Worm (Caenorhabditis elegans) whole organism, L1 larva: ENCODE results near the gene pqn-57.
A peak's percentile ranks its signal among the peaks of the same experiment; 100 is the strongest.

Source experiments
- C34B4.2 ChIP-seq: sonication (generic microtip); optimal IDR thresholded peaks from 2 replicates; lab custom pipeline; 2017; ENCODE audit warnings: mild to moderate bottlenecking, missing genetic modification characterization, missing compliant biosample characterization
- F16B12.6 ChIP-seq: fragments of 150-350 bp; optimal IDR thresholded peaks from 2 replicates; lab custom pipeline; 2014; ENCODE audit warnings: missing biosample characterization, missing genetic modification characterization
- aha-1 ChIP-seq: fragments of 150-350 bp; optimal IDR thresholded peaks from 2 replicates; lab custom pipeline; 2014; ENCODE audit warnings: missing biosample characterization, missing genetic modification characterization
- alr-1 ChIP-seq: fragments of 200-800 bp; sonication (Bioruptor generic); optimal IDR thresholded peaks from 2 replicates; lab custom pipeline; 2018; ENCODE audit warnings: borderline replicate concordance, mild to moderate bottlenecking, missing genetic modification characterization, missing compliant biosample characterization
- aly-2 ChIP-seq: fragments of 150-350 bp; optimal IDR thresholded peaks from 2 replicates; lab custom pipeline; 2014; ENCODE audit warnings: missing biosample characterization, missing genetic modification characterization
- ama-1 ChIP-seq: fragments of 150-350 bp; optimal IDR thresholded peaks from 2 replicates; lab custom pipeline; 2014
- blmp-1 ChIP-seq: fragments of 150-350 bp; optimal IDR thresholded peaks from 2 replicates; lab custom pipeline; 2014; ENCODE audit warnings: missing biosample characterization, missing genetic modification characterization
- ceh-82 ChIP-seq, 3 experiments: fragments of 150-350 bp in 1 of 3; sonication (generic microtip) in 2 of 3; optimal IDR thresholded peaks; 2 replicates each; lab custom pipeline; 2014 to 2017; ENCODE audit warnings: missing biosample characterization in 3 of 3, missing genetic modification characterization in 3 of 3
- ceh-88 ChIP-seq: fragments of 200-800 bp; sonication (Bioruptor generic); IDR thresholded peaks from 2 replicates; pipeline ENCODE4 v1.3.6; 2022; ENCODE audit warnings: missing genetic modification characterization, missing compliant biosample characterization
- ces-1 ChIP-seq: fragments of 150-350 bp; optimal IDR thresholded peaks from 2 replicates; lab custom pipeline; 2014; ENCODE audit warnings: missing biosample characterization, missing genetic modification reagents, missing genetic modification characterization
- dpl-1 ChIP-seq, 3 experiments: fragments of 150-350 bp in 2 of 3; sonication (generic microtip) in 1 of 3; optimal IDR thresholded peaks; 2 replicates each; lab custom pipeline; 2014 to 2017; ENCODE audit warnings: missing biosample characterization in 3 of 3, missing genetic modification characterization in 3 of 3, missing genetic modification reagents in 3 of 3
- efl-1 ChIP-seq, 4 experiments: fragments of 150-350 bp; optimal IDR thresholded peaks in 3 of 4; peaks in 1 of 4; 1 replicate in 1 of 4; 2 replicates in 3 of 4; lab custom pipeline; 2014; ENCODE audit warnings: missing biosample characterization in 2 of 4, missing genetic modification characterization in 2 of 4, missing genetic modification reagents in 2 of 4
- egl-13 ChIP-seq: sonication (generic microtip); optimal IDR thresholded peaks from 2 replicates; lab custom pipeline; 2016; ENCODE audit warnings: missing genotype, missing genetic modification reagents, missing genetic modification characterization, missing compliant biosample characterization
- elt-2 ChIP-seq: sonication (generic microtip); optimal IDR thresholded peaks from 2 replicates; lab custom pipeline; 2016; ENCODE audit warnings: missing genetic modification characterization, mild to moderate bottlenecking, inconsistent platforms, missing compliant biosample characterization, missing genetic modification reagents
- elt-3 ChIP-seq, 6 experiments: fragments of 150-350 bp in 1 of 6; sonication (generic microtip); optimal IDR thresholded peaks; 2 replicates each; lab custom pipeline; 2017 to 2018; ENCODE audit warnings: missing biosample characterization in 6 of 6, missing genetic modification characterization in 6 of 6, inconsistent platforms in 1 of 6
- ets-5 ChIP-seq: fragments of 200-800 bp; sonication (Bioruptor generic); IDR thresholded peaks from 2 replicates; pipeline ENCODE4 v1.3.6; 2022; ENCODE audit warnings: missing genetic modification characterization, missing compliant biosample characterization
- fkh-10 ChIP-seq: sonication (generic microtip); optimal IDR thresholded peaks from 2 replicates; lab custom pipeline; 2017; ENCODE audit warnings: missing biosample characterization, missing genetic modification reagents, missing genetic modification characterization
- fos-1 ChIP-seq: fragments of 150-350 bp; optimal IDR thresholded peaks from 2 replicates; lab custom pipeline; 2014; ENCODE audit warnings: missing biosample characterization, missing genetic modification characterization
- isw-1 ChIP-seq: fragments of 200-800 bp; sonication (Bioruptor generic); IDR thresholded peaks from 2 replicates; pipeline ENCODE4 v1.3.6; 2022; ENCODE audit warnings: missing genetic modification characterization, missing compliant biosample characterization
- jun-1 ChIP-seq: fragments of 150-350 bp; optimal IDR thresholded peaks from 2 replicates; lab custom pipeline; 2014; ENCODE audit warnings: missing biosample characterization, missing genetic modification reagents, missing genetic modification characterization
- lin-13 ChIP-seq: fragments of 150-350 bp; optimal IDR thresholded peaks from 2 replicates; lab custom pipeline; 2014; ENCODE audit warnings: missing biosample characterization, missing genetic modification reagents, missing genetic modification characterization
- lin-14 ChIP-seq: fragments of 200-800 bp; sonication (Bioruptor generic); optimal IDR thresholded peaks from 2 replicates; lab custom pipeline; 2018; ENCODE audit warnings: mild to moderate bottlenecking, missing genetic modification characterization, moderate library complexity, missing compliant biosample characterization
- lin-15B ChIP-seq: fragments of 150-350 bp; sonication (generic microtip); optimal IDR thresholded peaks from 3 replicates; lab custom pipeline; 2014; ENCODE audit warnings: missing biosample characterization, missing genetic modification characterization
- lin-35 ChIP-seq, 2 experiments: fragments of 150-350 bp; optimal IDR thresholded peaks; 2 replicates each; lab custom pipeline; 2014; ENCODE audit warnings: missing biosample characterization in 2 of 2, missing genetic modification characterization in 2 of 2, missing genetic modification reagents in 2 of 2
- lin-39 ChIP-seq: fragments of 150-350 bp; optimal IDR thresholded peaks from 2 replicates; lab custom pipeline; 2014; ENCODE audit warnings: missing biosample characterization, missing genetic modification reagents, missing genetic modification characterization
- mab-9 ChIP-seq: fragments of 200-800 bp; sonication (Bioruptor generic); IDR thresholded peaks from 2 replicates; pipeline ENCODE4 v1.3.6; 2022; ENCODE audit warnings: missing genetic modification reagents, missing genetic modification characterization, missing compliant biosample characterization
- mdl-1 ChIP-seq, 2 experiments: fragments of 150-350 bp; optimal IDR thresholded peaks; 2 replicates each; lab custom pipeline; 2014 to 2017; ENCODE audit warnings: missing biosample characterization in 2 of 2, missing genetic modification characterization in 2 of 2, inconsistent platforms in 1 of 2
- mef-2 ChIP-seq: fragments of 150-350 bp; optimal IDR thresholded peaks from 2 replicates; lab custom pipeline; 2014; ENCODE audit warnings: missing biosample characterization, missing genetic modification characterization
- mep-1 ChIP-seq: fragments of 150-350 bp; optimal IDR thresholded peaks from 2 replicates; lab custom pipeline; 2014; ENCODE audit warnings: missing biosample characterization, missing genetic modification characterization
- nhr-19 ChIP-seq: fragments of 200-800 bp; sonication (Bioruptor generic); conservative IDR thresholded peaks from 2 replicates; pipeline ENCODE4 v1.3.6; 2022; ENCODE audit warnings: missing genetic modification characterization, missing compliant biosample characterization
- nhr-28 ChIP-seq: fragments of 150-350 bp; optimal IDR thresholded peaks from 2 replicates; lab custom pipeline; 2014; ENCODE audit warnings: missing biosample characterization, missing genetic modification characterization
- nhr-47 ChIP-seq: sonication (generic microtip); optimal IDR thresholded peaks from 2 replicates; lab custom pipeline; 2016; ENCODE audit warnings: mild to moderate bottlenecking, missing genetic modification characterization, moderate library complexity, missing compliant biosample characterization
- nhr-76 ChIP-seq: sonication (generic microtip); optimal IDR thresholded peaks from 2 replicates; lab custom pipeline; 2017; ENCODE audit warnings: missing biosample characterization, missing genetic modification characterization
- nhr-84 ChIP-seq: sonication (generic microtip); optimal IDR thresholded peaks from 2 replicates; lab custom pipeline; 2017; ENCODE audit warnings: missing biosample characterization, missing genetic modification characterization
- nhr-85 ChIP-seq: sonication (generic microtip); peaks from one replicate; lab custom pipeline; 2016; ENCODE audit warnings: missing genetic modification characterization, inconsistent platforms, missing compliant biosample characterization
- nhr-90 ChIP-seq: sonication (generic microtip); optimal IDR thresholded peaks from 2 replicates; lab custom pipeline; 2016; ENCODE audit warnings: mild to moderate bottlenecking, missing genetic modification characterization, missing compliant biosample characterization; ENCODE audit not compliant: poor library complexity
- pax-3 ChIP-seq: fragments of 200-800 bp; sonication (Bioruptor generic); optimal IDR thresholded peaks from 2 replicates; lab custom pipeline; 2018; ENCODE audit warnings: mild to moderate bottlenecking, missing genetic modification characterization, moderate library complexity, missing compliant biosample characterization
- pqm-1 ChIP-seq: sonication (generic microtip); optimal IDR thresholded peaks from 3 replicates; lab custom pipeline; 2017; ENCODE audit warnings: missing biosample characterization, missing genetic modification characterization
- rnt-1 ChIP-seq: sonication (generic microtip); optimal IDR thresholded peaks from 2 replicates; lab custom pipeline; 2016; ENCODE audit warnings: mild to moderate bottlenecking, missing genetic modification characterization, moderate library complexity, missing compliant biosample characterization
- snpc-4 ChIP-seq: fragments of 150-350 bp; optimal IDR thresholded peaks from 2 replicates; lab custom pipeline; 2014; ENCODE audit warnings: missing biosample characterization, missing genetic modification characterization
- snu-23 ChIP-seq: sonication (generic microtip); optimal IDR thresholded peaks from 2 replicates; lab custom pipeline; 2016; ENCODE audit warnings: missing genetic modification characterization, missing compliant biosample characterization
- tbx-2 ChIP-seq: sonication (generic microtip); optimal IDR thresholded peaks from 2 replicates; lab custom pipeline; 2016; ENCODE audit warnings: missing genetic modification characterization, missing compliant biosample characterization
- unc-62 ChIP-seq: fragments of 150-350 bp; optimal IDR thresholded peaks from 2 replicates; lab custom pipeline; 2014; ENCODE audit warnings: missing biosample characterization, missing genetic modification reagents, missing genetic modification characterization
- unc-86 ChIP-seq: sonication (generic microtip); optimal IDR thresholded peaks from 2 replicates; lab custom pipeline; 2016; ENCODE audit warnings: missing genetic modification characterization, missing compliant biosample characterization
- vab-15 ChIP-seq: sonication (generic microtip); optimal IDR thresholded peaks from 2 replicates; lab custom pipeline; 2017; ENCODE audit warnings: missing genotype, mild to moderate bottlenecking, missing genetic modification characterization, missing compliant biosample characterization
- xbp-1 ChIP-seq: sonication (generic microtip); optimal IDR thresholded peaks from 2 replicates; lab custom pipeline; 2016; ENCODE audit warnings: missing genetic modification characterization, missing compliant biosample characterization
- zag-1 ChIP-seq: fragments of 150-350 bp; optimal IDR thresholded peaks from 2 replicates; lab custom pipeline; 2014; ENCODE audit warnings: missing biosample characterization, missing genetic modification characterization
- ztf-4 ChIP-seq: fragments of 150-350 bp; optimal IDR thresholded peaks from 2 replicates; lab custom pipeline; 2014; ENCODE audit warnings: missing biosample characterization, missing genetic modification characterization

pqn-57 gene

DNA sequence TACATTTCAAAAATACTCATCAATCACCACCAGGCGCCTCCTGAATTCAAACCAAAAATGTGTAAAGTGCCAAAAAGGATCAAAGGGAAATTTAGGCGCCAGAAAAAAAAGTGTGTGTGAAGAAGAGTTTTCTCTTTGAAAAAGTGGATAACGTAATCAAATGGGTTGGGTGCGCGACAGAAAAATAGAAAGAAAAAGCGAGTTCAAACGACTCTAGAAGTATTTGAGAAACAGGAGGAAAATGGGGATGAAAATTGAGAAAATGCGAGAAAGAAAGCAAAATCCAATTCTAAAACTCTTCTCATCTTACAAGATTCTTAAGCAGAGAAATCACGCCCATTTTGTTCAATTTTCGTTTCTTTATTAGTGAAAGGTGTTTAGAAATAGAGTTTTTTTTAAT, 12.3 kb downstream of the pqn-57 start:
- no peak for TF ChIP-seq vab-15 (tag; lab: Kevin White, UChicago)
- TF ChIP-seq mep-1, result no peak
- TF ChIP-seq ama-1 (lab: Kevin White, UChicago), result no peak
- no peak for TF ChIP-seq ztf-4
- TF ChIP-seq fkh-10 (GFP tag; lab: Kevin White, UChicago), result peak; percentile 39
- no peak for TF ChIP-seq snpc-4 (tag; lab: Kevin White, UChicago)
- no peak for TF ChIP-seq mab-9
- peak; percentile 9 for TF ChIP-seq lin-14 (GFP tag; lab: Kevin White, UChicago)
- TF ChIP-seq unc-86 (tag; lab: Kevin White, UChicago), result no peak
- no peak for TF ChIP-seq nhr-19
- no peak for TF ChIP-seq F16B12.6 (tag; lab: Kevin White, UChicago)
- no peak for TF ChIP-seq snu-23 (GFP tag; lab: Kevin White, UChicago)
- TF ChIP-seq nhr-85 (tag; lab: Kevin White, UChicago), result peak; percentile 18
- TF ChIP-seq nhr-28 (tag; lab: Kevin White, UChicago), result no peak
- TF ChIP-seq nhr-47, result no peak
- no peak for TF ChIP-seq egl-13 (tag; lab: Kevin White, UChicago)
- no peak for TF ChIP-seq rnt-1 (tag; lab: Kevin White, UChicago)
- no peak for TF ChIP-seq pqm-1 (tag; lab: Kevin White, UChicago)
- no peak for TF ChIP-seq C34B4.2 (tag; lab: Kevin White, UChicago)
- no peak for TF ChIP-seq unc-62
- no peak for TF ChIP-seq jun-1

DNA sequence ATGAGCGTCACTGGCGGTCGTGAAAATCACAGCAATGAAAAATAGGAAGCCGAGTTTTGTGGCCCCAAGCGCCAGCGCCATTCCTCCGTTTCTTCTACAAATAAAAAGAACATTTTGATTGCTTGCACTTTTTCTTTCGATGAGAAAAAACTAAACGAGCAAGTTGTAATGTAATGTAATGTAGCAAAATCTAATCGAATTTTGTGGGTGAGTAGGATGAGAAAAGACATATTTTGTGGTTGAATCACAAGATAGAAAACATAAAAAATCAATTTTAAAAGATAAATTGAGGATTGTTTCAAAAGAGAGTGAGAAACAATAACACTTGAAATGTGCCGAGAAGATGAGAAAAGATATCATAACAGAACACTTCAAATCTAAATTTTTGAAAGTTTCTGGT, 13.2 kb downstream of the pqn-57 start, which contains the start of gene R09F10.5:
Gene R09F10.5, minus strand, starts transcription at position 101 of the 400 bp plus-strand sequence.
- TF ChIP-seq ces-1 (GFP tag; lab: Kevin White, UChicago) (peak; percentile 19), fos-1 (tag; lab: Kevin White, UChicago) (no peak), egl-13 (tag; lab: Kevin White, UChicago) (no peak), lin-14 (GFP tag; lab: Kevin White, UChicago) (peak; percentile 15), fkh-10 (GFP tag; lab: Kevin White, UChicago) (no peak), snu-23 (GFP tag; lab: Kevin White, UChicago) (no peak), dpl-1 (GFP tag; optimal IDR thresholded peaks at IDR 0.05; lab: Kevin White, UChicago) (no peak), isw-1 (GFP tag; lab: Robert Waterston, UW) (no peak)

DNA sequence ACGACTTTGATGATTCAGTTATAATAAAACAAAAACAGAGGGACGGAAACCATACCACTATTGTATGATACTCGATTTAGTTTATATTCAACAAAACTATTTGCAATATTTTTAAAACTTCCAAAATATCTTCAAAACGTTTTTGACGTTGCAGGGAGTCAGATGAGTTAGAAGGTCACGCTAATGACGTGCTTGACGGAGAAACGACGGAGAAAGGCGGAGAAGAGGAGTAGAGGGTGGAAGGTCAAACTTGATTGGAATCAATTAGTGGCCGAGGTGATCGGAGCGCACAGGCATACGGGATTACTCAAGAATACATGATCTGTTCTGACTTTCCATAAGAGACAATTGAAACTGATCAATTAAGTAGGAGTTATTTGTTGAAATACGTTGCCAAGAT, 18.0 kb downstream of the pqn-57 start:
- no peak for TF ChIP-seq lin-35 (GFP tag; optimal IDR thresholded peaks at IDR 0.05; lab: Kevin White, UChicago)
- TF ChIP-seq zag-1 (tag; lab: Kevin White, UChicago), result no peak
- TF ChIP-seq elt-3 (tag; optimal IDR thresholded peaks at IDR 0.05; lab: Kevin White, UChicago), result no peak
- no peak for TF ChIP-seq snpc-4 (tag; lab: Kevin White, UChicago)
- no peak for TF ChIP-seq nhr-84 (tag; lab: Kevin White, UChicago)
- no peak for TF ChIP-seq ztf-4
- TF ChIP-seq xbp-1, result no peak
- no peak for TF ChIP-seq nhr-76 (tag; lab: Kevin White, UChicago)
- TF ChIP-seq lin-15B (tag; lab: Kevin White, UChicago), result no peak
- TF ChIP-seq pqm-1 (tag; lab: Kevin White, UChicago), result no peak
- TF ChIP-seq lin-39 (tag; lab: Kevin White, UChicago), result no peak
- no peak for TF ChIP-seq tbx-2 (tag; lab: Kevin White, UChicago)
- TF ChIP-seq mef-2 (tag; lab: Kevin White, UChicago), result no peak
- no peak for TF ChIP-seq aha-1 (tag; lab: Kevin White, UChicago)
- no peak for TF ChIP-seq F16B12.6 (tag; lab: Kevin White, UChicago)
- TF ChIP-seq blmp-1 (tag; lab: Kevin White, UChicago), result peak; percentile 69
- TF ChIP-seq ceh-82 (tag; optimal IDR thresholded peaks at IDR 0.05; lab: Kevin White, UChicago), result no peak
- TF ChIP-seq mdl-1 (tag; optimal IDR thresholded peaks at IDR 0.05; lab: Kevin White, UChicago), result no peak
- TF ChIP-seq aly-2 (tag; lab: Kevin White, UChicago), result no peak
- no peak for TF ChIP-seq elt-2
- no peak for TF ChIP-seq efl-1 (optimal IDR thresholded peaks at IDR 0.05; lab: Kevin White, UChicago)
- peak in 1 of 2 experiments; percentile 90 for TF ChIP-seq efl-1 (GFP tag; optimal IDR thresholded peaks at IDR 0.05 in 1 of 2; lab: Kevin White, UChicago)
- TF ChIP-seq nhr-28 (tag; lab: Kevin White, UChicago), result no peak
- no peak for TF ChIP-seq ets-5 (GFP tag; lab: Robert Waterston, UW)
- no peak for TF ChIP-seq nhr-90 (tag; lab: Kevin White, UChicago)
- TF ChIP-seq egl-13 (tag; lab: Kevin White, UChicago), result no peak
- peak; percentile 21 for TF ChIP-seq lin-14 (GFP tag; lab: Kevin White, UChicago)
- peak; percentile 24 for TF ChIP-seq mep-1
- no peak for TF ChIP-seq pax-3 (tag; lab: Kevin White, UChicago)
- no peak for TF ChIP-seq alr-1
- no peak for TF ChIP-seq ceh-88 (GFP tag; lab: Robert Waterston, UW)
- TF ChIP-seq nhr-85 (tag; lab: Kevin White, UChicago), result peak; percentile 73
- TF ChIP-seq jun-1, result no peak
- no peak for TF ChIP-seq lin-13
